Worm (Caenorhabditis elegans) whole organism, L1 larva: ENCODE results near the gene srbc-79.

Source experiments
- ama-1 ChIP-seq: fragments of 150-350 bp; optimal IDR thresholded peaks from 2 replicates; lab custom pipeline; 2014
- lin-13 ChIP-seq: fragments of 150-350 bp; optimal IDR thresholded peaks from 2 replicates; lab custom pipeline; 2014; ENCODE audit warnings: missing biosample characterization, missing genetic modification reagents, missing genetic modification characterization
- lin-15B ChIP-seq: fragments of 150-350 bp; sonication (generic microtip); optimal IDR thresholded peaks from 3 replicates; lab custom pipeline; 2014; ENCODE audit warnings: missing biosample characterization, missing genetic modification characterization
- mef-2 ChIP-seq: fragments of 150-350 bp; optimal IDR thresholded peaks from 2 replicates; lab custom pipeline; 2014; ENCODE audit warnings: missing biosample characterization, missing genetic modification characterization
- mep-1 ChIP-seq: fragments of 150-350 bp; optimal IDR thresholded peaks from 2 replicates; lab custom pipeline; 2014; ENCODE audit warnings: missing biosample characterization, missing genetic modification characterization
- nhr-237 ChIP-seq: fragments of 150-350 bp; optimal IDR thresholded peaks from 2 replicates; lab custom pipeline; 2014; ENCODE audit warnings: missing biosample characterization, missing genetic modification characterization
- pqm-1 ChIP-seq: sonication (generic microtip); optimal IDR thresholded peaks from 3 replicates; lab custom pipeline; 2017; ENCODE audit warnings: missing biosample characterization, missing genetic modification characterization
- unc-130 ChIP-seq: fragments of 150-350 bp; optimal IDR thresholded peaks from 2 replicates; lab custom pipeline; 2017; ENCODE audit warnings: missing biosample characterization, missing genetic modification characterization, inconsistent platforms
- unc-86 ChIP-seq: sonication (generic microtip); optimal IDR thresholded peaks from 2 replicates; lab custom pipeline; 2016; ENCODE audit warnings: missing genetic modification characterization, missing compliant biosample characterization
- ztf-11 ChIP-seq, 2 experiments: sonication (generic microtip); optimal IDR thresholded peaks; 2 replicates each; lab custom pipeline; 2016 to 2017; ENCODE audit warnings: missing genetic modification characterization in 2 of 2, missing biosample characterization in 1 of 2, missing compliant biosample characterization in 1 of 2

- TF ChIP-seq ama-1 (lab: Kevin White, UChicago) (no peak), unc-130 (no peak), mep-1 (tag; lab: Kevin White, UChicago) (no peak), unc-86 (tag; lab: Kevin White, UChicago) (no peak), pqm-1 (tag; lab: Kevin White, UChicago) (no peak), ztf-11 (tag; optimal IDR thresholded peaks at IDR 0.05; lab: Kevin White, UChicago) (no peak), lin-13 (no peak), mef-2 (no peak), lin-15B (tag; lab: Kevin White, UChicago) (no peak), nhr-237 (tag; lab: Kevin White, UChicago) (no peak)
Observed at ce11 chrV:20517005-20517404, 24.7 kb upstream of the srbc-79 start.
